Worm (Caenorhabditis elegans) whole organism, L4 larva: ENCODE data around the gene F11A5.17.

Source experiments
- D1046.2 ChIP-seq: fragments of 200-800 bp; sonication (Bioruptor generic); IDR thresholded peaks from 2 replicates; pipeline ENCODE4 v1.3.6; 2022; ENCODE audit warnings: missing genetic modification characterization, missing compliant biosample characterization
- R02D3.7 ChIP-seq: fragments of 150-350 bp; sonication (generic microtip); optimal IDR thresholded peaks from 3 replicates; lab custom pipeline; 2014; ENCODE audit warnings: missing biosample characterization, missing genetic modification characterization
- T26A8.4 ChIP-seq: fragments of 200-800 bp; sonication (Bioruptor generic); IDR thresholded peaks from 2 replicates; pipeline ENCODE4 v1.3.6; 2022; ENCODE audit warnings: missing genetic modification characterization, missing compliant biosample characterization
- Y48G9A.11 ChIP-seq: fragments of 200-800 bp; sonication (Bioruptor generic); IDR thresholded peaks from 2 replicates; pipeline ENCODE4 v1.3.6; 2022; ENCODE audit warnings: missing genetic modification reagents, missing genetic modification characterization, missing compliant biosample characterization
- Y5F2A.4 ChIP-seq: fragments of 200-800 bp; sonication (Bioruptor generic); optimal IDR thresholded peaks from 2 replicates; lab custom pipeline; 2018; ENCODE audit warnings: mild to moderate bottlenecking, missing genetic modification characterization, missing compliant biosample characterization
- Y75B8A.6 ChIP-seq: fragments of 200-800 bp; sonication (Bioruptor generic); IDR thresholded peaks from 2 replicates; pipeline ENCODE4 v1.3.6; 2022; ENCODE audit warnings: missing genetic modification reagents, missing genetic modification characterization, missing compliant biosample characterization
- ZK337.2 ChIP-seq: fragments of 200-800 bp; sonication (Bioruptor generic); IDR thresholded peaks from 2 replicates; pipeline ENCODE4 v1.3.6; 2022; ENCODE audit warnings: missing genetic modification reagents, missing genetic modification characterization, missing compliant biosample characterization
- aha-1 ChIP-seq: fragments of 150-350 bp; peaks from one replicate; lab custom pipeline; 2014; ENCODE audit warnings: missing biosample characterization, missing genetic modification characterization
- ama-1 ChIP-seq: fragments of 150-350 bp; optimal IDR thresholded peaks from 2 replicates; lab custom pipeline; 2014; ENCODE audit warnings: inconsistent platforms, mixed read lengths
- arid-1 ChIP-seq: fragments of 200-800 bp; sonication (Bioruptor generic); conservative IDR thresholded peaks from 2 replicates; pipeline ENCODE4 v1.3.6; 2022; ENCODE audit warnings: missing genetic modification reagents, missing genetic modification characterization, missing compliant biosample characterization
- ceh-44 ChIP-seq: fragments of 200-800 bp; sonication (Bioruptor generic); IDR thresholded peaks from 2 replicates; pipeline ENCODE4 v1.3.6; 2022; ENCODE audit warnings: missing genetic modification reagents, missing genetic modification characterization, missing compliant biosample characterization
- ceh-82 ChIP-seq: sonication (generic microtip); optimal IDR thresholded peaks from 2 replicates; lab custom pipeline; 2017; ENCODE audit warnings: missing biosample characterization, missing genetic modification characterization
- ces-1 ChIP-seq: fragments of 150-350 bp; sonication (generic microtip); optimal IDR thresholded peaks from 4 replicates; lab custom pipeline; 2014; ENCODE audit warnings: missing biosample characterization, missing genetic modification reagents, missing genetic modification characterization
- cey-2 ChIP-seq: sonication (generic microtip); optimal IDR thresholded peaks from 3 replicates; lab custom pipeline; 2017; ENCODE audit warnings: missing genetic modification characterization, mild to moderate bottlenecking, missing compliant biosample characterization, antibody characterized with exemption, borderline replicate concordance; ENCODE audit not compliant: insufficient read depth
- daf-12 ChIP-seq: fragments of 150-350 bp; optimal IDR thresholded peaks from 2 replicates; lab custom pipeline; 2014; ENCODE audit warnings: missing biosample characterization, missing genetic modification reagents, missing genetic modification characterization
- daf-16 ChIP-seq, 3 experiments: sonication (generic microtip); optimal IDR thresholded peaks; 2 replicates each; lab custom pipeline; 2016 to 2017; ENCODE audit warnings: missing genetic modification characterization in 3 of 3, missing genetic modification reagents in 3 of 3, mild to moderate bottlenecking in 2 of 3, missing compliant biosample characterization in 2 of 3, missing biosample characterization in 1 of 3, moderate library complexity in 1 of 3
- dmd-8 ChIP-seq: fragments of 200-800 bp; sonication (Bioruptor generic); IDR thresholded peaks from 2 replicates; pipeline ENCODE4 v1.3.6; 2022; ENCODE audit warnings: missing genetic modification characterization, missing compliant biosample characterization
- dmd-9 ChIP-seq: fragments of 200-800 bp; sonication (Bioruptor generic); IDR thresholded peaks from 2 replicates; pipeline ENCODE4 v1.3.6; 2022; ENCODE audit warnings: missing genetic modification reagents, missing genetic modification characterization, missing compliant biosample characterization
- dpl-1 ChIP-seq: fragments of 150-350 bp; optimal IDR thresholded peaks from 2 replicates; lab custom pipeline; 2014; ENCODE audit warnings: missing biosample characterization, missing genetic modification reagents, missing genetic modification characterization
- fkh-10 ChIP-seq: fragments of 150-350 bp; optimal IDR thresholded peaks from 2 replicates; lab custom pipeline; 2014; ENCODE audit warnings: missing biosample characterization, missing genetic modification reagents, missing genetic modification characterization
- fos-1 ChIP-seq: fragments of 150-350 bp; optimal IDR thresholded peaks from 2 replicates; lab custom pipeline; 2014; ENCODE audit warnings: missing biosample characterization, missing genetic modification characterization
- gei-8 ChIP-seq: fragments of 200-800 bp; sonication (Bioruptor generic); optimal IDR thresholded peaks from 2 replicates; lab custom pipeline; 2018; ENCODE audit warnings: mild to moderate bottlenecking, missing genetic modification characterization, missing compliant biosample characterization
- hif-1 ChIP-seq, 2 experiments: sonication (generic microtip); optimal IDR thresholded peaks; 2 replicates each; lab custom pipeline; 2016 to 2017; ENCODE audit warnings: missing compliant biosample characterization in 2 of 2, missing genetic modification characterization in 2 of 2, missing genetic modification reagents in 2 of 2, missing genotype in 2 of 2, mild to moderate bottlenecking in 1 of 2
- hlh-30 ChIP-seq: sonication (generic microtip); optimal IDR thresholded peaks from 2 replicates; lab custom pipeline; 2017; ENCODE audit warnings: antibody characterized with exemption, mild to moderate bottlenecking, missing genetic modification characterization, missing compliant biosample characterization; ENCODE audit not compliant: insufficient read depth
- hmg-1.1 ChIP-seq: fragments of 200-800 bp; sonication (Bioruptor generic); IDR thresholded peaks from 2 replicates; pipeline ENCODE4 v1.3.6; 2022; ENCODE audit warnings: missing genetic modification reagents, missing genetic modification characterization, missing compliant biosample characterization
- lim-7 ChIP-seq: fragments of 200-800 bp; sonication (Bioruptor generic); IDR thresholded peaks from 2 replicates; pipeline ENCODE4 v1.3.6; 2022; ENCODE audit warnings: missing genetic modification characterization, missing compliant biosample characterization
- lin-15B ChIP-seq: fragments of 150-350 bp; sonication (generic microtip); optimal IDR thresholded peaks from 3 replicates; lab custom pipeline; 2014; ENCODE audit warnings: missing biosample characterization, missing genetic modification characterization
- lsy-2 ChIP-seq, 2 experiments: fragments of 150-350 bp in 1 of 2; sonication (generic microtip) in 1 of 2; optimal IDR thresholded peaks; 2 replicates each; lab custom pipeline; 2014 to 2017; ENCODE audit warnings: missing biosample characterization in 2 of 2, missing genetic modification characterization in 2 of 2
- madf-5 ChIP-seq, 2 experiments: fragments of 200-800 bp; sonication (Bioruptor generic); IDR thresholded peaks; 2 replicates each; pipeline ENCODE4 v1.3.6; 2022; ENCODE audit warnings: missing compliant biosample characterization in 2 of 2, missing genetic modification characterization in 2 of 2
- mdl-1 ChIP-seq, 2 experiments: fragments of 150-350 bp in 1 of 2; sonication (generic microtip) in 1 of 2; optimal IDR thresholded peaks; 2 replicates each; lab custom pipeline; 2014 to 2017; ENCODE audit warnings: missing biosample characterization in 2 of 2, missing genetic modification characterization in 2 of 2
- mep-1 ChIP-seq: fragments of 150-350 bp; sonication (generic microtip); optimal IDR thresholded peaks from 3 replicates; lab custom pipeline; 2014; ENCODE audit warnings: missing biosample characterization, missing genetic modification characterization
- mxl-3 ChIP-seq: fragments of 200-800 bp; sonication (Bioruptor generic); optimal IDR thresholded peaks from 2 replicates; lab custom pipeline; 2018; ENCODE audit warnings: mild to moderate bottlenecking, missing genetic modification characterization, missing compliant biosample characterization
- nhr-102 ChIP-seq: sonication (generic microtip); optimal IDR thresholded peaks from 2 replicates; lab custom pipeline; 2016; ENCODE audit warnings: mild to moderate bottlenecking, missing genetic modification characterization, moderate library complexity, missing compliant biosample characterization
- nhr-28 ChIP-seq: fragments of 150-350 bp; optimal IDR thresholded peaks from 2 replicates; lab custom pipeline; 2014; ENCODE audit warnings: missing biosample characterization, missing genetic modification characterization
- nhr-77 ChIP-seq: fragments of 150-350 bp; optimal IDR thresholded peaks from 2 replicates; lab custom pipeline; 2014; ENCODE audit warnings: missing biosample characterization, missing genetic modification characterization
- php-3 ChIP-seq: fragments of 200-800 bp; sonication (Bioruptor generic); IDR thresholded peaks from 2 replicates; pipeline ENCODE4 v1.3.6; 2022; ENCODE audit warnings: missing genetic modification reagents, missing genetic modification characterization, missing compliant biosample characterization
- pqm-1 ChIP-seq: sonication (generic microtip); optimal IDR thresholded peaks from 2 replicates; lab custom pipeline; 2017; ENCODE audit warnings: missing biosample characterization, missing genetic modification characterization
- rbr-2 ChIP-seq: sonication (generic microtip); optimal IDR thresholded peaks from 2 replicates; lab custom pipeline; 2016; ENCODE audit warnings: missing genotype, missing genetic modification characterization, missing compliant biosample characterization
- set-16 ChIP-seq: fragments of 200-800 bp; sonication (Bioruptor generic); IDR thresholded peaks from 2 replicates; pipeline ENCODE4 v1.3.6; 2022; ENCODE audit warnings: missing genetic modification reagents, missing genetic modification characterization, missing compliant biosample characterization
- skn-1 ChIP-seq: fragments of 150-350 bp; optimal IDR thresholded peaks from 2 replicates; lab custom pipeline; 2014; ENCODE audit warnings: missing biosample characterization, missing genetic modification characterization
- snpc-1.2 ChIP-seq: fragments of 200-800 bp; sonication (Bioruptor generic); IDR thresholded peaks from 2 replicates; pipeline ENCODE4 v1.3.6; 2022; ENCODE audit warnings: missing genetic modification reagents, missing genetic modification characterization, missing compliant biosample characterization
- unc-39 ChIP-seq: sonication (generic microtip); optimal IDR thresholded peaks from 2 replicates; lab custom pipeline; 2017; ENCODE audit warnings: missing biosample characterization, missing genetic modification characterization
- zfp-2 ChIP-seq: sonication (generic microtip); optimal IDR thresholded peaks from 2 replicates; lab custom pipeline; 2016; ENCODE audit warnings: mild to moderate bottlenecking, missing genetic modification characterization, missing compliant biosample characterization
- zfp-3 ChIP-seq: fragments of 200-800 bp; sonication (Bioruptor generic); conservative IDR thresholded peaks from 2 replicates; pipeline ENCODE4 v1.3.6; 2022; ENCODE audit warnings: missing genetic modification reagents, missing genetic modification characterization, missing compliant biosample characterization
- zip-11 ChIP-seq: fragments of 200-800 bp; sonication (Bioruptor generic); IDR thresholded peaks from 2 replicates; pipeline ENCODE4 v1.3.6; 2022; ENCODE audit warnings: missing genetic modification characterization, missing compliant biosample characterization
- zip-2 ChIP-seq: fragments of 150-350 bp; optimal IDR thresholded peaks from 2 replicates; lab custom pipeline; 2014; ENCODE audit warnings: missing biosample characterization, missing genetic modification characterization

F11A5.17 gene

ce11 chrV:16160087-16160486, 41.7 kb upstream of the F11A5.17 start (continued):
- no peak for TF ChIP-seq unc-39 (tag; lab: Kevin White, UChicago)
- no peak for TF ChIP-seq daf-16 (GFP tag; optimal IDR thresholded peaks at IDR 0.05; lab: Kevin White, UChicago)
- peak; percentile 73 for TF ChIP-seq daf-16 (tag; optimal IDR thresholded peaks at IDR 0.05; lab: Kevin White, UChicago)
- peak; percentile 22 for TF ChIP-seq pqm-1 (tag; lab: Kevin White, UChicago)
- TF ChIP-seq hmg-1.1, result no peak
- no peak for TF ChIP-seq dmd-8
- no peak for TF ChIP-seq R02D3.7
- TF ChIP-seq zip-2 (tag; lab: Kevin White, UChicago), result peak; percentile 90
- TF ChIP-seq dmd-9 (GFP tag; lab: Robert Waterston, UW), result no peak
- TF ChIP-seq zfp-2 (tag; lab: Kevin White, UChicago), result no peak
- no peak for TF ChIP-seq lsy-2 (tag; optimal IDR thresholded peaks at IDR 0.05; lab: Kevin White, UChicago)
- no peak for TF ChIP-seq snpc-1.2 (GFP tag; lab: Robert Waterston, UW)
- TF ChIP-seq aha-1, result peak; percentile 46
- no peak for TF ChIP-seq mep-1 (tag; lab: Kevin White, UChicago)
- peak; percentile 37 for TF ChIP-seq nhr-28 (tag; lab: Kevin White, UChicago)
- TF ChIP-seq php-3 (GFP tag; lab: Robert Waterston, UW), result no peak
- no peak for TF ChIP-seq set-16
- no peak for TF ChIP-seq zip-11 (GFP tag; lab: Robert Waterston, UW)
- TF ChIP-seq nhr-102 (tag; lab: Kevin White, UChicago), result no peak
- TF ChIP-seq ceh-44 (GFP tag; lab: Robert Waterston, UW), result no peak
- no peak for TF ChIP-seq Y75B8A.6 (GFP tag; lab: Robert Waterston, UW)
- TF ChIP-seq daf-12 (tag; lab: Kevin White, UChicago), result no peak
- TF ChIP-seq madf-5 (GFP tag; IDR thresholded peaks at IDR 0.05; lab: Robert Waterston, UW), result no peak

- TF ChIP-seq ceh-44 (GFP tag; lab: Robert Waterston, UW) (no peak), mdl-1 (tag; optimal IDR thresholded peaks at IDR 0.05; lab: Kevin White, UChicago) (no peak), T26A8.4 (no peak), skn-1 (tag; lab: Kevin White, UChicago) (no peak), fos-1 (tag; lab: Kevin White, UChicago) (no peak), mxl-3 (GFP tag; lab: Kevin White, UChicago) (no peak), Y5F2A.4 (GFP tag; lab: Kevin White, UChicago) (no peak), ZK337.2 (GFP tag; lab: Robert Waterston, UW) (no peak), dpl-1 (GFP tag; lab: Kevin White, UChicago) (no peak), ama-1 (no peak), Y48G9A.11 (GFP tag; lab: Robert Waterston, UW) (no peak), hif-1 (tag; optimal IDR thresholded peaks at IDR 0.05; lab: Kevin White, UChicago) (no peak), arid-1 (GFP tag; lab: Robert Waterston, UW) (no peak), unc-39 (tag; lab: Kevin White, UChicago) (no peak), lim-7 (GFP tag; lab: Robert Waterston, UW) (no peak), hlh-30 (tag; lab: Kevin White, UChicago) (no peak), gei-8 (GFP tag; lab: Kevin White, UChicago) (no peak)
Observed at ce11 chrV:16162124-16162735, 39.6 kb upstream of the F11A5.17 start, which contains the start of the genes str-109 and F10A3.11. Gene str-109, minus strand, starts transcription at chrV:16162224. Gene F10A3.11, plus strand, starts transcription at chrV:16162685.

ce11 chrV:16163719-16164118, 38.1 kb upstream of the F11A5.17 start, which contains the start of gene F10A3.12:
Gene F10A3.12, plus strand, starts transcription at chrV:16164019.
- TF ChIP-seq cey-2 (tag; lab: Kevin White, UChicago) (no peak), ces-1 (GFP tag; lab: Kevin White, UChicago) (no peak), D1046.2 (GFP tag; lab: Robert Waterston, UW) (no peak), ceh-82 (no peak), nhr-77 (tag; lab: Kevin White, UChicago) (no peak), lin-15B (tag; lab: Kevin White, UChicago) (no peak), zfp-2 (tag; lab: Kevin White, UChicago) (no peak), fkh-10 (GFP tag; lab: Kevin White, UChicago) (no peak), rbr-2 (no peak), zfp-3 (GFP tag; lab: Robert Waterston, UW) (no peak)
